Fruit fly (Drosophila melanogaster) whole organism, embryonic: ENCODE data around the gene fwd.
A peak's percentile ranks its signal among the peaks of the same experiment; 100 is the strongest.

Experiments used
- B-H2 ChIP-seq: fragments of 200-800 bp; sonication (Bioruptor generic); optimal IDR thresholded peaks from 2 replicates; lab custom pipeline; 2018; ENCODE audit warnings: missing biosample characterization, mild to moderate bottlenecking, missing genetic modification characterization
- CG10462 ChIP-seq: fragments of 200-800 bp; sonication (Bioruptor generic); optimal IDR thresholded peaks from 2 replicates; lab custom pipeline; 2016; ENCODE audit warnings: missing biosample characterization, missing genetic modification characterization
- CG10565 ChIP-seq: fragments of 200-800 bp; sonication (Bioruptor generic); optimal IDR thresholded peaks from 3 replicates; lab custom pipeline; 2016; ENCODE audit warnings: missing biosample characterization, mild to moderate bottlenecking, missing genetic modification characterization
- CG12071 ChIP-seq: fragments of 200-800 bp; sonication (Bioruptor generic); optimal IDR thresholded peaks from 3 replicates; lab custom pipeline; 2018; ENCODE audit warnings: missing biosample characterization, mild to moderate bottlenecking, missing genetic modification characterization
- CG12236 ChIP-seq: fragments of 200-800 bp; sonication (Bioruptor generic); optimal IDR thresholded peaks from 2 replicates; lab custom pipeline; 2016; ENCODE audit warnings: missing biosample characterization, missing genetic modification characterization
- CG12659 ChIP-seq: fragments of 200-800 bp; sonication (Bioruptor generic); optimal IDR thresholded peaks from 3 replicates; lab custom pipeline; 2017; ENCODE audit warnings: mild to moderate bottlenecking, missing biosample characterization, missing genetic modification reagents, missing genetic modification characterization
- CG12769 ChIP-seq: fragments of 200-800 bp; sonication (Bioruptor generic); optimal IDR thresholded peaks from 2 replicates; lab custom pipeline; 2019; ENCODE audit warnings: missing biosample characterization, mild to moderate bottlenecking, missing genetic modification characterization, moderate library complexity
- CG13894 ChIP-seq: fragments of 200-800 bp; sonication (Bioruptor generic); optimal IDR thresholded peaks from 3 replicates; lab custom pipeline; 2018; ENCODE audit warnings: missing biosample characterization, mild to moderate bottlenecking, missing genetic modification characterization, moderate library complexity
- CG14050 ChIP-seq: fragments of 200-800 bp; sonication (Bioruptor generic); IDR thresholded peaks from 3 replicates; pipeline ENCODE4 v1.3.6; 2022; ENCODE audit warnings: missing biosample characterization, missing genetic modification characterization
- CG14441 ChIP-seq: fragments of 200-800 bp; sonication (Bioruptor generic); IDR thresholded peaks from 2 replicates; pipeline ENCODE4 v1.3.6; 2022; ENCODE audit warnings: missing biosample characterization, missing genetic modification characterization
- CG14667 ChIP-seq: fragments of 200-800 bp; sonication (Bioruptor generic); IDR thresholded peaks from 2 replicates; pipeline ENCODE4 v1.3.6; 2022; ENCODE audit warnings: missing biosample characterization, missing genetic modification characterization
- CG15514 ChIP-seq: fragments of 200-800 bp; sonication (Bioruptor generic); optimal IDR thresholded peaks from 3 replicates; lab custom pipeline; 2017; ENCODE audit warnings: missing biosample characterization, missing genetic modification characterization, mild to moderate bottlenecking, moderate library complexity, missing genetic modification reagents
- CG17568 ChIP-seq: fragments of 200-800 bp; sonication (Bioruptor generic); optimal IDR thresholded peaks from 2 replicates; lab custom pipeline; 2018; ENCODE audit warnings: missing biosample characterization, mild to moderate bottlenecking, missing genetic modification characterization, moderate library complexity
- CG18011 ChIP-seq: fragments of 200-800 bp; sonication (Bioruptor generic); optimal IDR thresholded peaks from 2 replicates; lab custom pipeline; 2017; ENCODE audit warnings: missing biosample characterization, missing genetic modification characterization, mild to moderate bottlenecking, moderate library complexity, missing genotype
- CG18476 ChIP-seq: fragments of 200-800 bp; sonication (Bioruptor generic); optimal IDR thresholded peaks from 2 replicates; lab custom pipeline; 2016; ENCODE audit warnings: missing biosample characterization, mild to moderate bottlenecking, missing genetic modification characterization
- CG32772 ChIP-seq: fragments of 200-800 bp; sonication (Bioruptor generic); IDR thresholded peaks from 2 replicates; pipeline ENCODE4 v1.3.6; 2022; ENCODE audit warnings: missing biosample characterization, missing genetic modification characterization
- CG3407 ChIP-seq: fragments of 200-800 bp; sonication (Bioruptor generic); optimal IDR thresholded peaks from 2 replicates; lab custom pipeline; 2018; ENCODE audit warnings: missing biosample characterization, mild to moderate bottlenecking, missing genetic modification characterization
- CG6272 ChIP-seq: fragments of 200-800 bp; sonication (Bioruptor generic); IDR thresholded peaks from 2 replicates; pipeline ENCODE4 v1.3.6; 2022; ENCODE audit warnings: missing biosample characterization, missing genetic modification characterization
- CG7357 ChIP-seq: fragments of 200-800 bp; sonication (Bioruptor generic); IDR thresholded peaks from 3 replicates; pipeline ENCODE4 v1.3.6; 2022; ENCODE audit warnings: missing biosample characterization, missing genetic modification characterization
- CG7745 ChIP-seq: fragments of 200-800 bp; sonication (Bioruptor generic); optimal IDR thresholded peaks from 2 replicates; lab custom pipeline; 2018; ENCODE audit warnings: missing biosample characterization, mild to moderate bottlenecking, missing genetic modification characterization, moderate library complexity
- CG9932 ChIP-seq: fragments of 200-800 bp; sonication (Bioruptor generic); IDR thresholded peaks from 2 replicates; pipeline ENCODE4 v1.3.6; 2022; ENCODE audit warnings: missing biosample characterization, missing genetic modification characterization
- CHES-1-like ChIP-seq: fragments of 200-800 bp; sonication (Bioruptor generic); optimal IDR thresholded peaks from 2 replicates; lab custom pipeline; 2016; ENCODE audit warnings: missing biosample characterization, missing genetic modification characterization
- Dbx ChIP-seq: fragments of 200-800 bp; sonication (Bioruptor generic); IDR thresholded peaks from 3 replicates; pipeline ENCODE4 v1.3.6; 2022; ENCODE audit warnings: missing biosample characterization, missing genetic modification characterization
- Dip3 ChIP-seq: fragments of 200-800 bp; sonication (Bioruptor generic); optimal IDR thresholded peaks from 3 replicates; lab custom pipeline; 2016; ENCODE audit warnings: missing biosample characterization, missing genetic modification characterization
- Fer2 ChIP-seq: fragments of 200-800 bp; sonication (Bioruptor generic); optimal IDR thresholded peaks from 2 replicates; lab custom pipeline; 2018; ENCODE audit warnings: missing biosample characterization, mild to moderate bottlenecking, missing genetic modification characterization, moderate library complexity
- GATAe ChIP-seq: fragments of 200-800 bp; sonication (Bioruptor generic); conservative IDR thresholded peaks from 2 replicates; pipeline ENCODE4 v1.3.6; 2022; ENCODE audit warnings: missing biosample characterization, missing genetic modification characterization
- HmgZ ChIP-seq: fragments of 200-800 bp; sonication (Bioruptor generic); optimal IDR thresholded peaks from 2 replicates; lab custom pipeline; 2018; ENCODE audit warnings: missing biosample characterization, mild to moderate bottlenecking, missing genetic modification characterization
- Med ChIP-seq: fragments of 200-800 bp; sonication (Bioruptor generic); peaks from one replicate; lab custom pipeline; 2016; ENCODE audit warnings: missing biosample characterization, missing genetic modification characterization, mild to moderate bottlenecking, inconsistent platforms, moderate library complexity
- NC2β ChIP-seq: fragments of 200-800 bp; sonication (Bioruptor generic); optimal IDR thresholded peaks from 2 replicates; lab custom pipeline; 2016; ENCODE audit warnings: missing biosample characterization, missing genetic modification characterization
- Nf-YB ChIP-seq: fragments of 200-800 bp; sonication (Bioruptor generic); optimal IDR thresholded peaks from 3 replicates; lab custom pipeline; 2019; ENCODE audit warnings: missing biosample characterization, mild to moderate bottlenecking, missing genetic modification characterization, moderate library complexity
- Pdp1 ChIP-seq, 2 experiments: fragments of 200-800 bp; sonication (Bioruptor generic); optimal IDR thresholded peaks; 3 replicates each; lab custom pipeline; 2016; ENCODE audit warnings: missing biosample characterization in 2 of 2, missing genetic modification characterization in 2 of 2, mild to moderate bottlenecking in 1 of 2, moderate library complexity in 1 of 2
- Rfx ChIP-seq: fragments of 200-800 bp; sonication (Bioruptor generic); IDR thresholded peaks from 2 replicates; pipeline ENCODE4 v1.3.6; 2022; ENCODE audit warnings: missing biosample characterization, missing genetic modification characterization
- Trl ChIP-seq, 3 experiments: fragments of >200 bp in 2 of 3; fragments of 200-800 bp in 1 of 3; sonication (Bioruptor generic) in 1 of 3; optimal IDR thresholded peaks; 2 replicates in 1 of 3; 3 replicates in 2 of 3; lab custom pipeline; 2016 to 2017; ENCODE audit warnings: missing biosample characterization in 1 of 3, missing genetic modification characterization in 1 of 3
- Xbp1 ChIP-seq: fragments of 200-800 bp; sonication (Bioruptor generic); optimal IDR thresholded peaks from 3 replicates; lab custom pipeline; 2016; ENCODE audit warnings: missing biosample characterization, mild to moderate bottlenecking, missing genetic modification characterization
- bowl ChIP-seq: fragments of 200-800 bp; sonication (Bioruptor generic); IDR thresholded peaks from 2 replicates; pipeline ENCODE4 v1.3.6; 2022; ENCODE audit warnings: missing biosample characterization, missing genetic modification characterization
- chinmo ChIP-seq: fragments of 200-800 bp; sonication (Bioruptor generic); IDR thresholded peaks from 4 replicates; pipeline ENCODE4 v1.3.6; 2022; ENCODE audit warnings: missing biosample characterization, missing genetic modification characterization; ENCODE audit not compliant: partially characterized antibody
- ci ChIP-seq: fragments of 200-800 bp; sonication (Bioruptor generic); IDR thresholded peaks from 3 replicates; pipeline ENCODE4 v1.3.6; 2022; ENCODE audit warnings: missing biosample characterization, missing genetic modification characterization
- gsb ChIP-seq: fragments of 200-800 bp; sonication (Bioruptor generic); IDR thresholded peaks from 2 replicates; pipeline ENCODE4 v1.3.6; 2022; ENCODE audit warnings: missing biosample characterization, missing genetic modification characterization
- lab ChIP-seq: fragments of 200-800 bp; sonication (Bioruptor generic); optimal IDR thresholded peaks from 3 replicates; lab custom pipeline; 2017; ENCODE audit warnings: missing biosample characterization, missing genetic modification characterization, mild to moderate bottlenecking, moderate library complexity, missing genetic modification reagents
- nerfin-1 ChIP-seq: fragments of 200-800 bp; sonication (Bioruptor generic); optimal IDR thresholded peaks from 3 replicates; lab custom pipeline; 2019; ENCODE audit warnings: missing biosample characterization, mild to moderate bottlenecking, missing genetic modification characterization, moderate library complexity
- pzg ChIP-seq: fragments of 200-800 bp; sonication (Bioruptor generic); optimal IDR thresholded peaks from 3 replicates; lab custom pipeline; 2018; ENCODE audit warnings: missing biosample characterization, mild to moderate bottlenecking, missing genetic modification characterization, moderate library complexity
- row ChIP-seq: fragments of 200-800 bp; sonication (Bioruptor generic); IDR thresholded peaks from 3 replicates; pipeline ENCODE4 v1.3.6; 2022; ENCODE audit warnings: missing biosample characterization, missing genetic modification characterization
- sug ChIP-seq: fragments of 200-800 bp; optimal IDR thresholded peaks from 2 replicates; lab custom pipeline; 2019; ENCODE audit warnings: missing biosample characterization, mild to moderate bottlenecking, missing genetic modification characterization, moderate library complexity
- tna ChIP-seq: fragments of 200-800 bp; sonication (Bioruptor generic); IDR thresholded peaks from 2 replicates; pipeline ENCODE4 v1.3.6; 2022; ENCODE audit warnings: missing biosample characterization, missing genetic modification characterization; ENCODE audit not compliant: partially characterized antibody
- wdn ChIP-seq: fragments of 200-800 bp; sonication (Bioruptor generic); IDR thresholded peaks from 2 replicates; pipeline ENCODE4 v1.3.6; 2022; ENCODE audit warnings: missing biosample characterization, missing genetic modification characterization
- zfh1 ChIP-seq: fragments of 200-800 bp; sonication (Bioruptor generic); IDR thresholded peaks from 3 replicates; pipeline ENCODE4 v1.3.6; 2022; ENCODE audit warnings: missing biosample characterization, missing genetic modification characterization

fwd gene

dm6 chr3L:340569-340968, 20.9 kb upstream of the fwd start:
- TF ChIP-seq CG14050 (GFP tag; lab: Robert Waterston, UW): no peak
- no peak for TF ChIP-seq CG7745 (tag; lab: Kevin White, UChicago)

DNA sequence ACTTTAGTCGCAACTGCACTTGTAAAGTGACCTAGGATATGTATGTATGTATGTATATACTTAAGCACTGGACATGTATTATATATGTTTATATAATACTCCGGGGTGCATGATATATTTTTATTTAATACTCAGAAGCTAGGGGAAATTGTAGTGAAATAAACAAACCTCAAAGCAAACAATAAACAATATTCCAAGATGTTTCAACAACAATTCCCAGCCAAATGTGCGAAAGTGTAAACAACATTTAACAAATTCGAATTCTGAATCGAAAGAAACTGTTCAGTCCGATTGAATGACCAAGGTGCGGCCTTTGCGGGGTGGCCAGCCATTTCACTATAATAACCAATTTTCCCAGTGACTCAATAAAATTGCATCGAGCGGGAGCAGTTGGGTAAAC, 20.4 kb upstream of the fwd start:
- TF ChIP-seq Nf-YB (GFP tag; lab: Kevin White, UChicago): no peak
- no peak for TF ChIP-seq gsb (GFP tag; lab: Robert Waterston, UW)
- TF ChIP-seq CG10565 (GFP tag; lab: Kevin White, UChicago): no peak
- no peak for TF ChIP-seq CG18476 (GFP tag; lab: Kevin White, UChicago)
- TF ChIP-seq CG14441 (GFP tag; lab: Robert Waterston, UW): no peak
- TF ChIP-seq nerfin-1: no peak
- no peak for TF ChIP-seq CG12236 (GFP tag; lab: Kevin White, UChicago)
- no peak for TF ChIP-seq CG17568 (GFP tag; lab: Kevin White, UChicago)

- no peak for TF ChIP-seq Dip3
- no peak for TF ChIP-seq CG14667 (GFP tag; lab: Robert Waterston, UW)
- no peak for TF ChIP-seq CG18011 (GFP tag; lab: Kevin White, UChicago)
- TF ChIP-seq CG32772 (GFP tag; lab: Robert Waterston, UW): no peak
- TF ChIP-seq Rfx (GFP tag; lab: Robert Waterston, UW): peak; percentile 27; the same call in 1 of the 2 replicates
- TF ChIP-seq Pdp1 (GFP tag; optimal IDR thresholded peaks at IDR 0.05; lab: Kevin White, UChicago): peak in 1 of 2 experiments; percentile 29
- TF ChIP-seq CG15514: peak; percentile 34
- peak; percentile 37; the same call in 1 of the 2 replicates for TF ChIP-seq CG9932 (GFP tag; lab: Robert Waterston, UW)
- peak; percentile 21 for TF ChIP-seq B-H2
- 0 out of 4 replicates have a peak, but pooled peaks have one; percentile 18 for TF ChIP-seq chinmo
- peak; percentile 55; the same call in 1 of the 2 replicates for TF ChIP-seq GATAe
- peak; percentile 9 for TF ChIP-seq CHES-1-like
- TF ChIP-seq Dbx (GFP tag; lab: Robert Waterston, UW): peak; percentile 48; the same call in 1 of the 3 replicates
- peak; percentile 3 for TF ChIP-seq CG12659
- peak; percentile 22; the same call in 1 of the 3 replicates for TF ChIP-seq ci (GFP tag; lab: Robert Waterston, UW)
- TF ChIP-seq row (GFP tag; lab: Robert Waterston, UW): peak; percentile 41; the same call in 2 of the 3 replicates
- TF ChIP-seq Fer2: no peak
- TF ChIP-seq CG12071 (GFP tag; lab: Kevin White, UChicago): peak; percentile 2
- TF ChIP-seq CG6272 (GFP tag; lab: Robert Waterston, UW): no peak
- TF ChIP-seq Med: peak; percentile 30
- TF ChIP-seq NC2β (GFP tag; lab: Kevin White, UChicago): no peak
- no peak for TF ChIP-seq bowl (GFP tag; lab: Robert Waterston, UW)
- TF ChIP-seq HmgZ (tag; lab: Kevin White, UChicago): peak; percentile 62
- TF ChIP-seq CG13894: peak; percentile 65
- TF ChIP-seq zfh1 (GFP tag; lab: Robert Waterston, UW): no peak
- peak; percentile 77 for TF ChIP-seq sug (tag; lab: Kevin White, UChicago)
- no peak for TF ChIP-seq Trl (optimal IDR thresholded peaks at IDR 0.05; lab: Kevin White, UChicago)
- TF ChIP-seq Trl (GFP tag; optimal IDR thresholded peaks at IDR 0.05; lab: Kevin White, UChicago): no peak
- peak; percentile 58 for TF ChIP-seq lab (GFP tag; lab: Kevin White, UChicago)
- no peak for TF ChIP-seq tna (GFP tag; lab: Robert Waterston, UW)
- no peak for TF ChIP-seq CG10462 (GFP tag; lab: Kevin White, UChicago)
- 0 out of 2 replicates have a peak, but pooled peaks have one; percentile 19 for TF ChIP-seq wdn (GFP tag; lab: Robert Waterston, UW)
- TF ChIP-seq CG3407 (GFP tag; lab: Kevin White, UChicago): no peak
- no peak for TF ChIP-seq pzg
- TF ChIP-seq CG7357 (GFP tag; lab: Robert Waterston, UW): no peak
- TF ChIP-seq CG12769 (tag; lab: Kevin White, UChicago): peak; percentile 50
- no peak for TF ChIP-seq Xbp1 (GFP tag; lab: Kevin White, UChicago)
Observed at dm6 chr3L:339072-339471, 19.4 kb upstream of the fwd start.
